Worm (Caenorhabditis elegans) whole organism, young adult: ENCODE measurements around the gene lst-6.

Experiments
- B0261.1 ChIP-seq: sonication (generic microtip); optimal IDR thresholded peaks from 2 replicates; lab custom pipeline; 2016; ENCODE audit warnings: mild to moderate bottlenecking, missing genetic modification characterization, moderate library complexity, missing compliant biosample characterization
- F22D6.2 ChIP-seq: sonication (generic microtip); optimal IDR thresholded peaks from 2 replicates; lab custom pipeline; 2016; ENCODE audit warnings: mild to moderate bottlenecking, missing genetic modification characterization, missing compliant biosample characterization
- K11D2.4 ChIP-seq: fragments of 200-800 bp; sonication (Bioruptor generic); IDR thresholded peaks from 2 replicates; pipeline ENCODE4 v1.3.6; 2022; ENCODE audit warnings: missing genetic modification reagents, missing genetic modification characterization, missing compliant biosample characterization
- K12H6.12 ChIP-seq: fragments of 200-800 bp; sonication (Bioruptor generic); optimal IDR thresholded peaks from 2 replicates; lab custom pipeline; 2018; ENCODE audit warnings: mild to moderate bottlenecking, missing genetic modification characterization, missing compliant biosample characterization
- T07F8.4 ChIP-seq: sonication (generic microtip); optimal IDR thresholded peaks from 2 replicates; lab custom pipeline; 2016; ENCODE audit warnings: mild to moderate bottlenecking, missing genetic modification characterization, moderate library complexity, missing compliant biosample characterization
- Y53G8AR.9 ChIP-seq: fragments of 200-800 bp; sonication (Bioruptor generic); conservative IDR thresholded peaks from 2 replicates; pipeline ENCODE4 v1.3.6; 2022; ENCODE audit warnings: missing genetic modification reagents, missing genetic modification characterization, missing compliant biosample characterization
- Y95B8A.8 ChIP-seq: fragments of 200-800 bp; sonication (Bioruptor generic); IDR thresholded peaks from 2 replicates; pipeline ENCODE4 v1.3.6; 2022; ENCODE audit warnings: missing genetic modification reagents, missing genetic modification characterization, missing compliant biosample characterization
- aptf-2 ChIP-seq: fragments of 200-800 bp; sonication (Bioruptor generic); conservative IDR thresholded peaks from 2 replicates; pipeline ENCODE4 v1.3.6; 2022; ENCODE audit warnings: missing genetic modification reagents, missing genetic modification characterization, missing compliant biosample characterization
- atf-7 ChIP-seq: sonication (generic microtip); optimal IDR thresholded peaks from 2 replicates; lab custom pipeline; 2017; ENCODE audit warnings: mild to moderate bottlenecking, missing genetic modification characterization, missing compliant biosample characterization
- athp-1 ChIP-seq: sonication (generic microtip); optimal IDR thresholded peaks from 2 replicates; lab custom pipeline; 2017; ENCODE audit warnings: mild to moderate bottlenecking, missing genetic modification characterization, missing compliant biosample characterization
- ccch-3 ChIP-seq: fragments of 200-800 bp; sonication (Bioruptor generic); optimal IDR thresholded peaks from 2 replicates; lab custom pipeline; 2018; ENCODE audit warnings: mild to moderate bottlenecking, missing genetic modification characterization, missing compliant biosample characterization
- ceh-27 ChIP-seq: fragments of 200-800 bp; sonication (Bioruptor generic); optimal IDR thresholded peaks from 2 replicates; lab custom pipeline; 2018; ENCODE audit warnings: mild to moderate bottlenecking, missing genetic modification characterization, moderate library complexity, missing compliant biosample characterization
- ceh-58 ChIP-seq: fragments of 200-800 bp; sonication (Bioruptor generic); IDR thresholded peaks from 2 replicates; pipeline ENCODE4 v1.3.6; 2022; ENCODE audit warnings: missing genetic modification characterization, missing compliant biosample characterization
- dox-1 ChIP-seq: fragments of 200-800 bp; sonication (Bioruptor generic); IDR thresholded peaks from 2 replicates; pipeline ENCODE4 v1.3.6; 2022; ENCODE audit warnings: missing genetic modification reagents, missing genetic modification characterization, missing compliant biosample characterization
- dpff-1 ChIP-seq: sonication (generic microtip); optimal IDR thresholded peaks from 2 replicates; lab custom pipeline; 2017; ENCODE audit warnings: mild to moderate bottlenecking, missing genetic modification characterization, missing compliant biosample characterization
- dpl-1 ChIP-seq: fragments of 150-350 bp; optimal IDR thresholded peaks from 2 replicates; lab custom pipeline; 2014; ENCODE audit warnings: missing biosample characterization, missing genetic modification reagents, missing genetic modification characterization
- egl-18 ChIP-seq: fragments of 200-800 bp; sonication (Bioruptor generic); IDR thresholded peaks from 2 replicates; pipeline ENCODE4 v1.3.6; 2022; ENCODE audit warnings: missing genetic modification reagents, missing genetic modification characterization, missing compliant biosample characterization
- egrh-3 ChIP-seq: fragments of 200-800 bp; sonication (Bioruptor generic); IDR thresholded peaks from 2 replicates; pipeline ENCODE4 v1.3.6; 2022; ENCODE audit warnings: missing genetic modification reagents, missing genetic modification characterization, missing compliant biosample characterization
- hlh-26 ChIP-seq: fragments of 200-800 bp; sonication (Bioruptor generic); conservative IDR thresholded peaks from 2 replicates; pipeline ENCODE4 v1.3.6; 2022; ENCODE audit warnings: missing genetic modification reagents, missing genetic modification characterization, missing compliant biosample characterization
- hmg-1.2 ChIP-seq: fragments of 200-800 bp; sonication (Bioruptor generic); IDR thresholded peaks from 2 replicates; pipeline ENCODE4 v1.3.6; 2022; ENCODE audit warnings: missing genetic modification reagents, missing genetic modification characterization, missing compliant biosample characterization
- lag-1 ChIP-seq: fragments of 200-800 bp; sonication (Bioruptor generic); IDR thresholded peaks from 2 replicates; pipeline ENCODE4 v1.3.6; 2022; ENCODE audit warnings: missing genetic modification reagents, missing genetic modification characterization, missing compliant biosample characterization
- lin-35 ChIP-seq, 3 experiments: fragments of 150-350 bp in 2 of 3; sonication (generic microtip) in 1 of 3; optimal IDR thresholded peaks; 2 replicates each; lab custom pipeline; 2014 to 2018; ENCODE audit warnings: missing biosample characterization in 3 of 3, missing genetic modification characterization in 3 of 3, missing genetic modification reagents in 3 of 3
- lir-1 ChIP-seq: fragments of 200-800 bp; sonication (Bioruptor generic); conservative IDR thresholded peaks from 2 replicates; pipeline ENCODE4 v1.3.6; 2022; ENCODE audit warnings: missing genetic modification reagents, missing genetic modification characterization, missing compliant biosample characterization
- madf-3 ChIP-seq: fragments of 200-800 bp; sonication (Bioruptor generic); IDR thresholded peaks from 2 replicates; pipeline ENCODE4 v1.3.6; 2022; ENCODE audit warnings: missing genetic modification reagents, missing genetic modification characterization, missing compliant biosample characterization
- madf-8 ChIP-seq: fragments of 200-800 bp; sonication (Bioruptor generic); conservative IDR thresholded peaks from 2 replicates; pipeline ENCODE4 v1.3.6; 2022; ENCODE audit warnings: missing genetic modification reagents, missing genetic modification characterization, missing compliant biosample characterization
- mcd-1 ChIP-seq: fragments of 200-800 bp; sonication (Bioruptor generic); IDR thresholded peaks from 2 replicates; pipeline ENCODE4 v1.3.6; 2022; ENCODE audit warnings: missing genetic modification reagents, missing genetic modification characterization, missing compliant biosample characterization
- mel-28 ChIP-seq: sonication (generic microtip); optimal IDR thresholded peaks from 2 replicates; lab custom pipeline; 2016; ENCODE audit warnings: borderline replicate concordance, mild to moderate bottlenecking, missing genetic modification characterization, missing compliant biosample characterization
- mxl-1 ChIP-seq: sonication (generic microtip); optimal IDR thresholded peaks from 2 replicates; lab custom pipeline; 2016; ENCODE audit warnings: missing genetic modification characterization, missing compliant biosample characterization
- rcor-1 ChIP-seq: fragments of 200-800 bp; sonication (Bioruptor generic); IDR thresholded peaks from 2 replicates; pipeline ENCODE4 v1.3.6; 2022; ENCODE audit warnings: missing genetic modification reagents, missing genetic modification characterization, missing compliant biosample characterization
- sdz-38 ChIP-seq: sonication (generic microtip); optimal IDR thresholded peaks from 2 replicates; lab custom pipeline; 2016; ENCODE audit warnings: missing genotype, missing genetic modification characterization, missing compliant biosample characterization
- snpc-4 ChIP-seq, 5 experiments: fragments of 150-350 bp in 1 of 5; sonication (generic microtip) in 4 of 5; optimal IDR thresholded peaks; 2 replicates each; lab custom pipeline; 2014 to 2018; ENCODE audit warnings: missing genetic modification characterization in 5 of 5, missing biosample characterization in 3 of 5, antibody characterized with exemption in 2 of 5, mild to moderate bottlenecking in 2 of 5, missing compliant biosample characterization in 2 of 5, missing genotype in 2 of 5, moderate library complexity in 2 of 5, missing genetic modification reagents in 1 of 5
- tbp1 ChIP-seq: fragments of 200-800 bp; sonication (Bioruptor generic); optimal IDR thresholded peaks from 2 replicates; lab custom pipeline; 2018; ENCODE audit warnings: mild to moderate bottlenecking, missing genetic modification characterization, missing compliant biosample characterization
- ztf-25 ChIP-seq: fragments of 200-800 bp; sonication (Bioruptor generic); IDR thresholded peaks from 2 replicates; pipeline ENCODE4 v1.3.6; 2022; ENCODE audit warnings: missing genetic modification reagents, missing genetic modification characterization, missing compliant biosample characterization
- ztf-6 ChIP-seq: fragments of 200-800 bp; sonication (Bioruptor generic); IDR thresholded peaks from 2 replicates; pipeline ENCODE4 v1.3.6; 2022; ENCODE audit warnings: missing genetic modification reagents, missing genetic modification characterization, missing compliant biosample characterization

lst-6 gene

DNA sequence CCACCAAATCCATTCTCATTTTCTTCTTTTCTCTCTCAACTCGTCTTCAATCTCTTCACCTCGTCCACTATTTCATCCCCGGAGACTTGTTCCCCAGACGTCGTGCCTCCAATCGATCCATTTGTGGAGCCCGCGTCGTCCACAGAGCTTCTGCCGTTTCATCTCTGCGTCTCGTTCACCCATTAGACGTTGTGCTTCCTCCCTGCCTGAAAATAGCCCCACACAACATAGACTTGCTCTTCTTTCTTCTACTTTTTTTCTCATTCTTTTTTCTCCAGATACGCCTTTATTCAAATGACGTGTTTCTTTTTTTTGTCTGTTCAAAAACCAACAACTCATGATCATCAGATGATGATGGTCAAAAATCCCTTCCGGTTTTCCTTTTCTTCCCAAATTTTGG, 29.4 kb downstream of the lst-6 start (continued):
- TF ChIP-seq madf-8 (GFP tag; lab: Robert Waterston, UW) (no peak), K12H6.12 (peak; percentile 64), dox-1 (GFP tag; lab: Robert Waterston, UW) (no peak), K11D2.4 (0 out of 2 replicates have a peak, but pooled peaks have one; percentile 39), egl-18 (GFP tag; lab: Robert Waterston, UW) (no peak), rcor-1 (GFP tag; lab: Robert Waterston, UW) (no peak), dpl-1 (GFP tag; lab: Kevin White, UChicago) (no peak), F22D6.2 (tag; lab: Kevin White, UChicago) (no peak), egrh-3 (GFP tag; lab: Robert Waterston, UW) (no peak), hlh-26 (GFP tag; lab: Robert Waterston, UW) (no peak), athp-1 (tag; lab: Kevin White, UChicago) (no peak), lin-35 (GFP tag; optimal IDR thresholded peaks at IDR 0.05; lab: Kevin White, UChicago) (peak in 1 of 3 experiments; percentile 71), atf-7 (tag; lab: Kevin White, UChicago) (peak; percentile 20), sdz-38 (no peak)

- TF ChIP-seq snpc-4 (GFP tag; optimal IDR thresholded peaks at IDR 0.05; lab: Kevin White, UChicago): no peak
- TF ChIP-seq snpc-4 (tag; optimal IDR thresholded peaks at IDR 0.05; lab: Kevin White, UChicago): peak in 2 of 4 experiments; percentile 32 to 56
- TF ChIP-seq hmg-1.2 (GFP tag; lab: Robert Waterston, UW): no peak
These were observed 32.5 kb downstream of the lst-6 start, which contains the start of gene C15F1.1 for ce11 chrII:6989830-6990287. Gene C15F1.1, plus strand, starts transcription at chrII:6989880.

- TF ChIP-seq B0261.1 (tag; lab: Kevin White, UChicago) (peak; percentile 3), tbp1 (GFP tag; lab: Kevin White, UChicago) (peak; percentile 59)
These were observed 39.4 kb downstream of the lst-6 start for ce11 chrII:6982949-6983348.

- TF ChIP-seq ccch-3 (GFP tag; lab: Kevin White, UChicago): no peak
- TF ChIP-seq snpc-4 (GFP tag; optimal IDR thresholded peaks at IDR 0.05; lab: Kevin White, UChicago): no peak
- TF ChIP-seq snpc-4 (tag; optimal IDR thresholded peaks at IDR 0.05; lab: Kevin White, UChicago): no peak
- no peak for TF ChIP-seq madf-3 (GFP tag; lab: Robert Waterston, UW)
These were observed 42.7 kb downstream of the lst-6 start, which contains the start of gene C15F1.2 for ce11 chrII:6979646-6980045. Gene C15F1.2, plus strand, starts transcription at chrII:6979953.

- TF ChIP-seq ceh-58 (GFP tag; lab: Robert Waterston, UW): no peak
- no peak for TF ChIP-seq F22D6.2 (tag; lab: Kevin White, UChicago)
- TF ChIP-seq Y95B8A.8 (GFP tag; lab: Robert Waterston, UW): no peak
- TF ChIP-seq mcd-1 (GFP tag; lab: Robert Waterston, UW): no peak
- no peak for TF ChIP-seq ztf-6 (GFP tag; lab: Robert Waterston, UW)
- TF ChIP-seq T07F8.4 (tag; lab: Kevin White, UChicago): no peak
- TF ChIP-seq dpff-1 (tag; lab: Kevin White, UChicago): no peak
- TF ChIP-seq ceh-27 (GFP tag; lab: Kevin White, UChicago): no peak
- no peak for TF ChIP-seq rcor-1 (GFP tag; lab: Robert Waterston, UW)
- TF ChIP-seq aptf-2 (GFP tag; lab: Robert Waterston, UW): no peak
- TF ChIP-seq lag-1 (GFP tag; lab: Robert Waterston, UW): no peak
- TF ChIP-seq hlh-26 (GFP tag; lab: Robert Waterston, UW): no peak
- no peak for TF ChIP-seq mel-28 (tag; lab: Kevin White, UChicago)
- TF ChIP-seq lir-1 (GFP tag; lab: Robert Waterston, UW): no peak
- no peak for TF ChIP-seq Y53G8AR.9 (GFP tag; lab: Robert Waterston, UW)
- TF ChIP-seq mxl-1 (tag; lab: Kevin White, UChicago): no peak
- no peak for TF ChIP-seq ztf-25
These were observed 43.4 kb downstream of the lst-6 start for ce11 chrII:6978908-6979307.
